Worm (Caenorhabditis elegans): Measurements from ENCODE around the gene npax-2.

npax-2 gene

DNA sequence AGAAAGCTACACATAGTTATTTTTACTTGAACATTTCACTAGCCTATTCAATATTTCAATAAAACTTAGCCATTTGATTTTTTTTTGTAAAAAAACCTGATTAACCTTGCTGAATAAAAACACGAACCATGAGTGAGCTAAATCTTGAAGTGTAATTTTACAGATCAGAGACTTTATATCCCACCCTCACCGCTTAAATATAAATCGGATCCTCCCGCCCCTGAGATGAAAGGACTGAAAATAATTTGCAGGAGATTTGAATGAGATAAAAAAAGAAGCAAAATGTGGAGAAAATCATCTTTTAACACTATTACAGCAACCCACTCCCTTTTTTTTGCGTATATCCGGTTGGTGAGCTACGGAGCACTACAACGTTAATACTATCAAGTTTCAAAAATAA is at the start of gene npax-2:
npax-2 (minus strand) TSS at position 101 of the 400 bp plus-strand sequence.
- no peak for TF ChIP-seq unc-62 (GFP tag; optimal IDR thresholded peaks at IDR 0.05)

ce11 chrX:2199140-2199539 is 49.2 kb upstream of the npax-2 start, which contains the start of gene T24C12.1:
Gene T24C12.1, plus strand, starts transcription at chrX:2199440.
- no peak for TF ChIP-seq unc-62 (GFP tag; optimal IDR thresholded peaks at IDR 0.05)

ce11 chrX:2197444-2197843 is 47.5 kb upstream of the npax-2 start:
- TF ChIP-seq unc-62 (GFP tag; optimal IDR thresholded peaks at IDR 0.05): no peak

- TF ChIP-seq unc-62 (GFP tag; optimal IDR thresholded peaks at IDR 0.05): no peak
Measured at ce11 chrX:2191925-2192554, 42.1 kb upstream of the npax-2 start, which contains the start of gene gap-1. Gene gap-1, plus strand, starts transcription at chrX:2192504.

DNA sequence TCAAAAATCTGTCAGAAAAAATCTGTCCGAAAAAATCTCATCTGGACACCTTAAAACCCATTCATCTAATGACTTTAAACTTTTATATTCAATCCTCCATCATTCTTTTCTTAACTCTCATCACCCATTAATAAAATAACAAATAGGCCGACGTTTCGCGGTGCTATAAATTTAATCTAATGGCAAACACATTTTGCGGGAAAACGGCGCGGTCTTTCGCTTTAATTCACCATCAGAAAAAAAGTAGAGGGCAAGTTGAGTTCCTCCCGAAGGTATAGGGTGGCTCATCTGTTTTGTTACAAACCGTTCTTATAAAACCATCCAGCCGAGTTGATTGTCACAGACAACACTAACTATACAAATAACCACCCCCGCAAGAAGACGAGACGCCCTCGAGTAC is 40.8 kb upstream of the npax-2 start:
- TF ChIP-seq unc-62 (GFP tag; optimal IDR thresholded peaks at IDR 0.05): no peak

- TF ChIP-seq unc-62 (GFP tag; optimal IDR thresholded peaks at IDR 0.05): no peak
Measured at ce11 chrX:2188885-2189284, 39.0 kb upstream of the npax-2 start.

- no peak for TF ChIP-seq unc-62 (GFP tag; optimal IDR thresholded peaks at IDR 0.05)
Measured at ce11 chrX:2180588-2180987, 30.7 kb upstream of the npax-2 start, which contains the start of gene F48B9.1. Gene F48B9.1, plus strand, starts transcription at chrX:2180888.

DNA sequence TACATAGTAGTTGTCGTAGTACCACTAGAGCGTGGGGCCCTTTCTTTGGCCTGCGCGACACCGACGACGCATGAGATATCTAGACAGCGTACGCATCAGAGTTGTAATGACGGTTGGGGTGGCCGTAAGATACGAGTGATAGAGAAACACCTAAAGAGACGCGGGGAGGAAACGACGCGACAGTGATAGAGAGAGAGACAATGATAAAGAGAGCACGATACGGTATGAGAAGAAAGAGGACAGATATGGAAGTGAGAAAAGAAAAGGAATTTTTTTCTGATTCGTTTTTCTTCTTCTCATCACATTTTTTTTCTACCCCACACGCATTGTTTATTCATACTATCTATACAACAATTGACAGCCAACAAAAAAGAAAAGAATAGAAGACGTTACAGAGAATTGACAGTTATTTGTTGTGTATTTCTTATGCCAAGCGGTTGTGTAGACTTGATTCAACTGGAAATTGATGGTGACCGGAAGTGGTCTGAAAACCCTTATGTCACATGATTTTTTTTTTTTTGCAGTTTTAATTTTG is 28.6 kb upstream of the npax-2 start:
- no peak for TF ChIP-seq unc-62 (GFP tag; optimal IDR thresholded peaks at IDR 0.05)

DNA sequence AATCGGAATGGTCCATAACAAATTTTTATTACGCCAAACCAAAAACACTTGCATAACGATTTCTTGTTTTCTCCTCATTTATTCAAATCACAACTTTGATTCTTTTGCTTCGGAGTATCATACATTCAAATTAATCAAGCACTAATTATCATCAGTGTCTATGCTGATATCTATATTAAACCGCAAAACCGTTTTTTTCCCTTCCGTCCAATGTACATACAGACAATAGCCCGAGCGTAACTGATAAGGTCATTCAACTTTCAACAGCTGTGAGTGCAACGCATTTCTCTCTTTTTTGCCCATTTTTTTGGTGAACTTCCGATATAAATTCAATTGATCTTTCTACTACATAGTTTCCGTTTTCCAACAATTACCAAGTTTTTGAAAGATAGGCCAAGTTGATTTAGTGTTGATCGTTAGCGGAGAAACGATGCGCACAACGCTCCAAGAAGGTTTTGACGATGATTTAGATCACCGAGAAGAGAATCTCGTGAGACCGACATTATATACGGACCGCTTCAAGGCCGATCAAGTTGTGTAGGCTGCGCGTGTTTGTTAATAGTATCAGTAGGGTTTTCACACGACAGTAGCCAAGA is 27.9 kb upstream of the npax-2 start:
- TF ChIP-seq unc-62 (GFP tag; optimal IDR thresholded peaks at IDR 0.05): no peak

DNA sequence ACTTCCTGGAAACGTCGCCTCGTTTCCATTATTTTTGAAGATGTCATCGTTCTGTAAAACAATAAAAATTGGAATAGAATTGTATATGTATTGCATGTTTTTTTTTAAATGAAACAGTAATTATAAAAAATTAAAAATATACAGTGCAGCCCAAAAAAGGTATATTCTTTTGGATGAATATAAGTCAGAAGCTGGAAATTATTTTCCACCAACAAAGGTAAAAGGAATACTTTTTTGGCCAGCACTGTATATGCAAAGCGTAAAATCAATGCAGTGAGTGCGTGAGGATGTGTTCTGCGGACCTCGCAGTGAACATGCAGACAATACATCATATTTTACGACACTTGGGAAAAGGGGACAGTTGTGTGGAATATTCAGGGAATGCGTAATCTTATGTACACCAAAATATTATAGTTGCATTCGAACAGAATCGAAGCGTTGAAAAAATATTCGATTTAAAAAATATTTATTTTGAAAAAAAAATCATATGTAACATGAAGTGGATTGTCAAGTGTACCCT is 26.5 kb upstream of the npax-2 start, which contains the start of gene F48B9.8:
F48B9.8 (minus strand) TSS at position 51 of the 520 bp plus-strand sequence.
- no peak for TF ChIP-seq unc-62 (GFP tag; optimal IDR thresholded peaks at IDR 0.05)

DNA sequence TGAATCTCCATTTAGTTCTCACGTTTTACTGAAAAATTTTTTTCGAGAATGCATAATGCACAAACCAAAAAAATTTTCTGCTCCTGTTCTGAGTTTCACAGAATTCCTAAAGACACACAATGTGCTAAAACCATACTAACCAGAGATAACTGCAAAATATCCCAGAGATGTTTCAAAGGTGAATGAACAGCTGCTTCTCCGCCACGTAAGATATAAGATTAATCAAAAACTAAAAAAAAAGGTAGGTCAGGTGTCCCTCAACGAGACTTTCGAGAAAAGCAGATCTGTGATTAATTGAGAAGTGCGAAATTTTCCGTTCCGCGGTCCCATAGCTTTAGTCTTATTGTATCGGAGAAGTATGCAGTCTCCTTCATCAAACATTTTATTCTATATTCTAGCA is 14.8 kb upstream of the npax-2 start, which contains the start of gene F48B9.3:
F48B9.3 (plus strand) TSS at position 301 of the 400 bp plus-strand sequence.
- no peak for TF ChIP-seq unc-62 (GFP tag; optimal IDR thresholded peaks at IDR 0.05)

DNA sequence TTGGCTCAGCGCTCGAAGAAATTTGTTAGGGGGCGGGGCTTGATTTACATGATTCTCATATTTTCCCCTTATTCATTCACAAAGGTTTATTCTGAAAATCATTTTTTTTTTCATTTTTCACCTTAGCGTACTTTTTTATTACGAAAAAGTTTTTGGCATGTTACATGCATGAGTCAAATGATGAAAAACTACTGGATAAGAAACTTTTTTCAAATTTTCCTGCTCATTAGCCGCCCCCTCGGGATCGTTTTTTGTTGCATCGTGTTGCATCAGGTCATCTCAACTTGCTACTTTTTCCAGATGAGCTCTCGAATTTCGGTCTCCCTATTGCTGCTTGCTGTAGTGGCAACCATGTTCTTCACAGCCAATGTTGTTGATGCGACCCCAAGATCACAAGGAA is 13.2 kb upstream of the npax-2 start, which contains the start of gene pdf-2:
pdf-2 (plus strand) TSS at position 301 of the 400 bp plus-strand sequence.
- no peak for TF ChIP-seq unc-62 (GFP tag; optimal IDR thresholded peaks at IDR 0.05)

- TF ChIP-seq unc-62 (GFP tag; optimal IDR thresholded peaks at IDR 0.05): no peak
Measured at ce11 chrX:2157855-2158254, 7.9 kb upstream of the npax-2 start.

- no peak for TF ChIP-seq unc-62 (GFP tag; optimal IDR thresholded peaks at IDR 0.05)
Measured at ce11 chrX:2153780-2154179, 3.9 kb upstream of the npax-2 start.

DNA sequence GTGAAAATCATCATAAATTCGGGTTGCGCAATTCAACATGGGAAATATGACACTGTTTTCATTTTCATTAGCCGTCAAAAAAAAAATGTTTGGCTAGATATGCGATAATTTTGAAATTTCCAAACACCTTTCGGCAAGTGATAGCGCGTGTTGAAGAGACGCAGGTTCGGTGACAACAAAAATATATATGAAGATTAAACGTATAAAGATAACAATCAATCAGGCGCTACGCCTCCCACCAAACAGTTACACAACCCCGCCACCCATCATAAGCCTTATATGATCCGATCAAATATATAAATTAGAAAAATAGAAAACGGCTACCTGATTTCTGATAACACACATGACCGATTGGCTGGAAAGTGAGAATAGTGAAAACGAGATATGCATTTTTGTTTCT is 2.2 kb upstream of the npax-2 start:
- TF ChIP-seq unc-62 (GFP tag; optimal IDR thresholded peaks at IDR 0.05): no peak

ce11 chrX:2145629-2146028 is 4.3 kb downstream of the npax-2 start, which contains the start of gene dpy-3:
Gene dpy-3, minus strand, starts transcription at chrX:2145647.
- TF ChIP-seq unc-62 (GFP tag; optimal IDR thresholded peaks at IDR 0.05): no peak

DNA sequence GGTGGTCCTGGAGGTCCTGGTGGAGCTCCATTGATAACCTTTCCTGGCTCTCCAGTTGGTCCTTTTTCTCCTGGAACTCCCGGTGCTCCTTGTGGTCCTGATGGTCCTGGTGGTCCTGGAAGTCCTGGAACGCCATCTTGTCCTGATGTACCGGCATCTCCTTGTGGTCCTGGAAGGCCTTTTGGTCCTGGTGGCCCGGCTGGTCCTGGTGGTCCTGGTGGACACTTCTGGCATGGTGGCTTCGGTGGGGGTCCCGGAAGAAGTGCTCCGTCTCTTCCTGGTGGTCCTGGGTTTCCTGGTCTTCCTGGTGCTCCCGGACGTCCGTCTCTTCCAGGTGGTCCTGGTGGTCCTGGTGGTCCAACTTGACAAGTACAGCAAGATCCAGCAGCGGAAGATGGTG is 5.0 kb downstream of the npax-2 start:
- no peak for TF ChIP-seq unc-62 (GFP tag; optimal IDR thresholded peaks at IDR 0.05)
